Fruit fly (Drosophila melanogaster) whole organism, embryonic: ENCODE data around the gene CG42674.

Experiments used
- Adf1 ChIP-seq: fragments of 200-800 bp; sonication (Bioruptor generic); IDR thresholded peaks from 2 replicates; pipeline ENCODE4 v1.3.6; 2022; ENCODE audit warnings: missing biosample characterization, missing genetic modification characterization
- Asciz ChIP-seq: fragments of 200-800 bp; sonication (Bioruptor generic); optimal IDR thresholded peaks from 2 replicates; lab custom pipeline; 2017; ENCODE audit warnings: missing biosample characterization, mild to moderate bottlenecking, missing genetic modification characterization, missing genetic modification reagents
- B-H1 ChIP-seq: fragments of 200-800 bp; sonication (Bioruptor generic); IDR thresholded peaks from 3 replicates; pipeline ENCODE4 v1.3.6; 2022; ENCODE audit warnings: missing biosample characterization, missing genetic modification characterization
- B-H2 ChIP-seq: fragments of 200-800 bp; sonication (Bioruptor generic); optimal IDR thresholded peaks from 2 replicates; lab custom pipeline; 2018; ENCODE audit warnings: missing biosample characterization, mild to moderate bottlenecking, missing genetic modification characterization
- CG10565 ChIP-seq: fragments of 200-800 bp; sonication (Bioruptor generic); optimal IDR thresholded peaks from 3 replicates; lab custom pipeline; 2016; ENCODE audit warnings: missing biosample characterization, mild to moderate bottlenecking, missing genetic modification characterization
- CG11456 ChIP-seq: fragments of 200-800 bp; sonication (Bioruptor generic); IDR thresholded peaks from 3 replicates; pipeline ENCODE4 v1.3.6; 2022; ENCODE audit warnings: missing biosample characterization, missing genetic modification characterization
- CG11504 ChIP-seq: fragments of 200-800 bp; sonication (Bioruptor generic); optimal IDR thresholded peaks from 3 replicates; lab custom pipeline; 2019; ENCODE audit warnings: missing biosample characterization, mild to moderate bottlenecking, missing genetic modification characterization, moderate library complexity
- CG15696 ChIP-seq: fragments of 200-800 bp; sonication (Bioruptor generic); optimal IDR thresholded peaks from 2 replicates; lab custom pipeline; 2019; ENCODE audit warnings: missing biosample characterization, mild to moderate bottlenecking, missing genetic modification characterization, moderate library complexity
- CG1603 ChIP-seq: fragments of 200-800 bp; sonication (Bioruptor generic); optimal IDR thresholded peaks from 2 replicates; lab custom pipeline; 2019; ENCODE audit warnings: missing biosample characterization, mild to moderate bottlenecking, missing genetic modification characterization, moderate library complexity
- CG1647 ChIP-seq: fragments of 200-800 bp; sonication (Bioruptor generic); optimal IDR thresholded peaks from 3 replicates; lab custom pipeline; 2016; ENCODE audit warnings: missing biosample characterization, missing genetic modification characterization
- CG16813 ChIP-seq: fragments of 200-800 bp; sonication (Bioruptor generic); IDR thresholded peaks from 3 replicates; pipeline ENCODE4 v1.3.6; 2022; ENCODE audit warnings: missing biosample characterization, missing genetic modification characterization; ENCODE audit not compliant: partially characterized antibody
- CG16863 ChIP-seq: fragments of 200-800 bp; sonication (Bioruptor generic); optimal IDR thresholded peaks from 3 replicates; lab custom pipeline; 2016; ENCODE audit warnings: missing biosample characterization, missing genetic modification characterization
- CG17186 ChIP-seq: fragments of 200-800 bp; sonication (Bioruptor generic); optimal IDR thresholded peaks from 3 replicates; lab custom pipeline; 2017; ENCODE audit warnings: missing biosample characterization, missing genetic modification reagents, missing genetic modification characterization
- CG17328 ChIP-seq: fragments of 200-800 bp; sonication (Bioruptor generic); IDR thresholded peaks from 2 replicates; pipeline ENCODE4 v1.3.6; 2022; ENCODE audit warnings: missing biosample characterization, missing genetic modification characterization
- CG2678 ChIP-seq: fragments of 200-800 bp; sonication (Bioruptor generic); optimal IDR thresholded peaks from 3 replicates; lab custom pipeline; 2019; ENCODE audit warnings: missing biosample characterization, mild to moderate bottlenecking, missing genetic modification characterization, moderate library complexity
- CG32532 ChIP-seq: fragments of 200-800 bp; sonication (Bioruptor generic); IDR thresholded peaks from 2 replicates; pipeline ENCODE4 v1.3.6; 2022; ENCODE audit warnings: missing biosample characterization, missing genetic modification characterization
- CG6254 ChIP-seq: fragments of 200-800 bp; sonication (Bioruptor generic); optimal IDR thresholded peaks from 3 replicates; lab custom pipeline; 2017; ENCODE audit warnings: mild to moderate bottlenecking, missing biosample characterization, missing genetic modification reagents, missing genetic modification characterization
- CG6654 ChIP-seq: fragments of 200-800 bp; sonication (Bioruptor generic); optimal IDR thresholded peaks from 2 replicates; lab custom pipeline; 2017; ENCODE audit warnings: missing biosample characterization, mild to moderate bottlenecking, missing genetic modification characterization
- CG7556 ChIP-seq: fragments of 200-800 bp; sonication (Bioruptor generic); optimal IDR thresholded peaks from 2 replicates; lab custom pipeline; 2017; ENCODE audit warnings: missing biosample characterization, mild to moderate bottlenecking, missing genetic modification characterization
- Camta ChIP-seq: fragments of 200-800 bp; sonication (Bioruptor generic); optimal IDR thresholded peaks from 2 replicates; lab custom pipeline; 2016; ENCODE audit warnings: missing biosample characterization, missing genetic modification characterization
- Doc2 ChIP-seq: fragments of 200-800 bp; sonication (Bioruptor generic); IDR thresholded peaks from 2 replicates; pipeline ENCODE4 v1.3.6; 2022; ENCODE audit warnings: missing biosample characterization, missing genetic modification characterization
- Fer1 ChIP-seq: fragments of 200-800 bp; sonication (Bioruptor generic); optimal IDR thresholded peaks from 2 replicates; lab custom pipeline; 2017; ENCODE audit warnings: missing biosample characterization, mild to moderate bottlenecking, missing genetic modification characterization
- Hmr ChIP-seq: fragments of 200-800 bp; sonication (Bioruptor generic); optimal IDR thresholded peaks from 3 replicates; lab custom pipeline; 2017; ENCODE audit warnings: mild to moderate bottlenecking, missing biosample characterization, missing genetic modification reagents, missing genetic modification characterization
- Hr3 ChIP-seq: fragments of 200-800 bp; sonication (Bioruptor generic); optimal IDR thresholded peaks from 3 replicates; lab custom pipeline; 2016; ENCODE audit warnings: missing biosample characterization, missing genetic modification characterization
- Hr51 ChIP-seq, 2 experiments: fragments of 200-800 bp; sonication (Bioruptor generic); optimal IDR thresholded peaks; 2 replicates in 1 of 2; 3 replicates in 1 of 2; lab custom pipeline; 2016 to 2018; ENCODE audit warnings: missing biosample characterization in 2 of 2, missing genetic modification characterization in 2 of 2, mild to moderate bottlenecking in 1 of 2, moderate library complexity in 1 of 2
- MBD-R2 ChIP-seq: fragments of 200-800 bp; sonication (Bioruptor generic); IDR thresholded peaks from 2 replicates; pipeline ENCODE4 v1.3.6; 2022; ENCODE audit warnings: missing biosample characterization, missing genetic modification characterization
- Meics ChIP-seq: fragments of 200-800 bp; sonication (Bioruptor generic); optimal IDR thresholded peaks from 2 replicates; lab custom pipeline; 2017; ENCODE audit warnings: missing biosample characterization, mild to moderate bottlenecking, missing genetic modification characterization
- NC2α ChIP-seq: fragments of 200-800 bp; sonication (Bioruptor generic); optimal IDR thresholded peaks from 2 replicates; lab custom pipeline; 2016; ENCODE audit warnings: missing biosample characterization, missing genetic modification characterization
- NC2β ChIP-seq: fragments of 200-800 bp; sonication (Bioruptor generic); optimal IDR thresholded peaks from 2 replicates; lab custom pipeline; 2016; ENCODE audit warnings: missing biosample characterization, missing genetic modification characterization
- Scr ChIP-seq: fragments of 200-800 bp; sonication (Bioruptor generic); IDR thresholded peaks from 2 replicates; pipeline ENCODE4 v1.3.6; 2022; ENCODE audit warnings: missing biosample characterization, missing genetic modification characterization; ENCODE audit not compliant: partially characterized antibody
- Tbp ChIP-seq: fragments of >200 bp; optimal IDR thresholded peaks from 2 replicates; lab custom pipeline; 2018; ENCODE audit warnings: missing biosample characterization, missing genetic modification characterization
- YL-1 ChIP-seq: fragments of 200-800 bp; sonication (Bioruptor generic); optimal IDR thresholded peaks from 3 replicates; lab custom pipeline; 2017; ENCODE audit warnings: missing biosample characterization, mild to moderate bottlenecking, missing genetic modification characterization
- ac ChIP-seq: fragments of 200-800 bp; sonication (Bioruptor generic); optimal IDR thresholded peaks from 3 replicates; lab custom pipeline; 2017; ENCODE audit warnings: missing biosample characterization, mild to moderate bottlenecking, missing genetic modification characterization
- amos ChIP-seq: fragments of 200-800 bp; sonication (Bioruptor generic); IDR thresholded peaks from 2 replicates; pipeline ENCODE4 v1.3.6; 2022; ENCODE audit warnings: missing biosample characterization, missing genetic modification characterization; ENCODE audit not compliant: partially characterized antibody
- ase ChIP-seq: fragments of 200-800 bp; sonication (Bioruptor generic); IDR thresholded peaks from 3 replicates; pipeline ENCODE4 v1.3.6; 2022; ENCODE audit warnings: missing biosample characterization, missing genetic modification characterization
- bab2 ChIP-seq: fragments of 200-800 bp; sonication (Bioruptor generic); optimal IDR thresholded peaks from 2 replicates; lab custom pipeline; 2016; ENCODE audit warnings: missing biosample characterization, missing genetic modification characterization
- crol ChIP-seq: fragments of 200-800 bp; sonication (Bioruptor generic); IDR thresholded peaks from 2 replicates; pipeline ENCODE4 v1.3.6; 2022; ENCODE audit warnings: missing biosample characterization, missing genetic modification characterization
- dati ChIP-seq: fragments of 200-800 bp; sonication (Bioruptor generic); IDR thresholded peaks from 2 replicates; pipeline ENCODE4 v1.3.6; 2022; ENCODE audit warnings: missing biosample characterization, missing genetic modification characterization
- fd96Cb ChIP-seq: fragments of 200-800 bp; sonication (Bioruptor generic); optimal IDR thresholded peaks from 2 replicates; lab custom pipeline; 2018; ENCODE audit warnings: missing biosample characterization, mild to moderate bottlenecking, missing genetic modification characterization, moderate library complexity
- gem ChIP-seq: fragments of 200-800 bp; sonication (Bioruptor generic); optimal IDR thresholded peaks from 2 replicates; lab custom pipeline; 2019; ENCODE audit warnings: missing biosample characterization, mild to moderate bottlenecking, missing genetic modification characterization, moderate library complexity
- hth ChIP-seq: fragments of >200 bp; optimal IDR thresholded peaks from 2 replicates; lab custom pipeline; 2017; ENCODE audit warnings: inconsistent platforms
- ind ChIP-seq: fragments of 200-800 bp; sonication (Bioruptor generic); optimal IDR thresholded peaks from 3 replicates; lab custom pipeline; 2016; ENCODE audit warnings: missing biosample characterization, missing genetic modification characterization
- lab ChIP-seq: fragments of 200-800 bp; sonication (Bioruptor generic); optimal IDR thresholded peaks from 3 replicates; lab custom pipeline; 2017; ENCODE audit warnings: missing biosample characterization, missing genetic modification characterization, mild to moderate bottlenecking, moderate library complexity, missing genetic modification reagents
- nerfin-2 ChIP-seq: fragments of 200-800 bp; sonication (Bioruptor generic); IDR thresholded peaks from 2 replicates; pipeline ENCODE4 v1.3.6; 2022; ENCODE audit warnings: missing biosample characterization, missing genetic modification characterization; ENCODE audit not compliant: partially characterized antibody
- pho ChIP-seq: fragments of 200-800 bp; sonication (Bioruptor generic); optimal IDR thresholded peaks from 2 replicates; lab custom pipeline; 2016; ENCODE audit warnings: missing biosample characterization, missing genetic modification characterization
- pum ChIP-seq: fragments of 200-800 bp; sonication (Bioruptor generic); optimal IDR thresholded peaks from 2 replicates; lab custom pipeline; 2016; ENCODE audit warnings: missing biosample characterization, missing genetic modification characterization
- sens ChIP-seq: fragments of 200-800 bp; sonication (Bioruptor generic); peaks from one replicate; lab custom pipeline; 2016; ENCODE audit warnings: missing biosample characterization, missing genetic modification characterization
- sob ChIP-seq: fragments of 200-800 bp; sonication (Bioruptor generic); IDR thresholded peaks from 2 replicates; pipeline ENCODE4 v1.3.6; 2022; ENCODE audit warnings: missing biosample characterization, missing genetic modification characterization
- ssp ChIP-seq: fragments of 200-800 bp; sonication (Bioruptor generic); IDR thresholded peaks from 2 replicates; pipeline ENCODE4 v1.3.6; 2022; ENCODE audit warnings: missing biosample characterization, missing genetic modification characterization
- tll ChIP-seq, 2 experiments: fragments of 200-800 bp in 1 of 2; fragments of >200 bp in 1 of 2; sonication (Bioruptor generic) in 1 of 2; optimal IDR thresholded peaks; 2 replicates each; lab custom pipeline; 2017 to 2019; ENCODE audit warnings: missing biosample characterization in 2 of 2, missing genetic modification characterization in 2 of 2, mild to moderate bottlenecking in 1 of 2, moderate library complexity in 1 of 2
- wek ChIP-seq: fragments of 200-800 bp; sonication (Bioruptor generic); optimal IDR thresholded peaks from 3 replicates; lab custom pipeline; 2018; ENCODE audit warnings: missing biosample characterization, mild to moderate bottlenecking, missing genetic modification characterization, moderate library complexity
- zf30C ChIP-seq: fragments of 200-800 bp; sonication (Bioruptor generic); optimal IDR thresholded peaks from 3 replicates; lab custom pipeline; 2018; ENCODE audit warnings: missing biosample characterization, mild to moderate bottlenecking, missing genetic modification characterization

The CG42674 gene

DNA sequence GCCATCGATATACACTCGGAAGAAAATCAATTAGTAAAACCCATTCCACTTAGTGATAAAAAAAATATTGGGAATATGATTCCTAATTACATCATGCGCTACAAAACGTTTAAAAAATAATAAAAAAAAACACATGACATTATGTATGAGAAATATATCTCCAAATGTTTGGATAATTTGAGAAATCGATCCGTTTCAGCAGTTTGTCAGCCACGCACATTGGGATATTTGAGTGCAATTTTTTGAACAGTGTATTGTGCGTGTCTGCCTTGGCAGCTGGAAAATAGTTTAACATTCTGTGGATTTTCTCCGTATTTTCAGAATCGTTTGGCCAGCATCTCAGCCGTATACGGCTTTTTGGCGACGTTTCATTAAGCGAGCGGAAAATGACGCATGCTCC lies 20.0 kb downstream of the CG42674 start (continued):
- peak in 1 of 2 experiments; percentile 19 for TF ChIP-seq Hr51 (GFP tag; optimal IDR thresholded peaks at IDR 0.05; lab: Kevin White, UChicago)
- TF ChIP-seq zf30C (GFP tag; lab: Kevin White, UChicago) = no peak
- no peak for TF ChIP-seq NC2α (GFP tag; lab: Kevin White, UChicago)
- peak; percentile 5 for TF ChIP-seq pho (GFP tag; lab: Kevin White, UChicago)
- no peak for TF ChIP-seq CG16813 (GFP tag; lab: Robert Waterston, UW)
- no peak for TF ChIP-seq YL-1
- TF ChIP-seq NC2β = no peak
- no peak for TF ChIP-seq pum (GFP tag; lab: Kevin White, UChicago)
- TF ChIP-seq dati (GFP tag; lab: Robert Waterston, UW) = no peak
- no peak for TF ChIP-seq Asciz (GFP tag; lab: Kevin White, UChicago)
- TF ChIP-seq CG17328 (GFP tag; lab: Robert Waterston, UW) = no peak
- TF ChIP-seq wek (GFP tag; lab: Kevin White, UChicago) = no peak
- peak; percentile 9 for TF ChIP-seq Fer1 (GFP tag; lab: Kevin White, UChicago)
- no peak for TF ChIP-seq CG1647 (GFP tag; lab: Kevin White, UChicago)
- peak; percentile 35 for TF ChIP-seq gem (tag; lab: Kevin White, UChicago)
- TF ChIP-seq CG32532 (GFP tag; lab: Robert Waterston, UW) = 0 out of 2 replicates have a peak, but pooled peaks have one; percentile 10
- TF ChIP-seq nerfin-2 = no peak
- TF ChIP-seq fd96Cb = no peak
- peak; percentile 24 for TF ChIP-seq CG11504 (tag; lab: Kevin White, UChicago)
- peak; percentile 23 for TF ChIP-seq CG7556 (GFP tag; lab: Kevin White, UChicago)
- TF ChIP-seq CG6654 (GFP tag; lab: Kevin White, UChicago) = no peak
- no peak for TF ChIP-seq B-H2 (GFP tag; lab: Kevin White, UChicago)
- no peak for TF ChIP-seq Scr (GFP tag; lab: Robert Waterston, UW)
- TF ChIP-seq ac (GFP tag; lab: Kevin White, UChicago) = no peak
- TF ChIP-seq CG2678 (tag; lab: Kevin White, UChicago) = peak; percentile 41
- TF ChIP-seq ind (GFP tag; lab: Kevin White, UChicago) = no peak
- TF ChIP-seq hth (lab: Kevin White, UChicago) = no peak
- peak; percentile 41 for TF ChIP-seq sens
- peak; percentile 6 for TF ChIP-seq lab (GFP tag; lab: Kevin White, UChicago)
- no peak for TF ChIP-seq bab2
- TF ChIP-seq CG16863 (GFP tag; lab: Kevin White, UChicago) = no peak
- TF ChIP-seq CG6254 = no peak
- no peak for TF ChIP-seq amos (GFP tag; lab: Robert Waterston, UW)
- TF ChIP-seq Meics = peak; percentile 5
- TF ChIP-seq Tbp (GFP tag; lab: Kevin White, UChicago) = no peak
- TF ChIP-seq Hr3 (GFP tag; lab: Kevin White, UChicago) = no peak
- TF ChIP-seq crol (GFP tag; lab: Robert Waterston, UW) = no peak
- no peak for TF ChIP-seq Doc2 (GFP tag; lab: Robert Waterston, UW)
- TF ChIP-seq Hmr (GFP tag; lab: Kevin White, UChicago) = peak; percentile 23
- no peak for TF ChIP-seq CG15696 (tag; lab: Kevin White, UChicago)
- no peak for TF ChIP-seq MBD-R2 (GFP tag; lab: Robert Waterston, UW)
- TF ChIP-seq Camta (GFP tag; lab: Kevin White, UChicago) = no peak
- TF ChIP-seq CG10565 (GFP tag; lab: Kevin White, UChicago) = no peak
- TF ChIP-seq Adf1 (GFP tag; lab: Robert Waterston, UW) = no peak
- no peak for TF ChIP-seq CG1603
- no peak for TF ChIP-seq sob (GFP tag; lab: Robert Waterston, UW)
- no peak for TF ChIP-seq CG11456
- TF ChIP-seq tll (GFP tag; optimal IDR thresholded peaks at IDR 0.05; lab: Kevin White, UChicago) = no peak
- no peak for TF ChIP-seq CG17186 (GFP tag; lab: Kevin White, UChicago)
- TF ChIP-seq ssp = no peak
- no peak for TF ChIP-seq ase (GFP tag; lab: Robert Waterston, UW)
- TF ChIP-seq B-H1 = no peak
